Worm (Caenorhabditis elegans): ENCODE measurements around the gene psd-1.

DNA sequence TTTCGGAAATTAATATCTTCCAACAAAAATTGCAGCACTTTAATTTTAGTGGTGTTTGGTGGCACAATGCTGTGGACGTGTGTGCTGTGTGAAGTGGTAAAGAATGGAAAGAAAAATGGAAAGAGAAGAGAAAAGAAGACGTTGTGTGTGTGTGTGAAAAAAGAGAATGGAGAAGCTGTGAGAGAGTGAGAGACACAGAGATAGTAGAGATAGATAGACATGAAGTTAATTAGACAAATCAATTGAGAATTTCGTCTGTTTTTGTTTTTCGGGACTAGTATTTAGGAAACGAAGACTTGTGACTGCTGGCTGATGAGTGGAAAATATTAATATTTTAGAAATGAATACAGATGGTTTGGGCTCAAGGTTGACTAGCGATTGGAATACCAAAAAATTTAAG lies 16.0 kb upstream of the psd-1 start:
- no peak for TF ChIP-seq lin-13 (GFP tag; optimal IDR thresholded peaks at IDR 0.05)
- no peak for TF ChIP-seq jun-1 (tag; optimal IDR thresholded peaks at IDR 0.05)
- TF ChIP-seq nhr-237 (tag; optimal IDR thresholded peaks at IDR 0.05) = no peak
- peak; percentile 51 for TF ChIP-seq lin-14 (GFP tag; optimal IDR thresholded peaks at IDR 0.05)
- TF ChIP-seq ceh-82 (tag; optimal IDR thresholded peaks at IDR 0.05) = no peak
- TF ChIP-seq mab-9 (GFP tag; IDR thresholded peaks at IDR 0.05) = no peak
- TF ChIP-seq skn-1 (tag; optimal IDR thresholded peaks at IDR 0.05) = no peak
- no peak for TF ChIP-seq rnt-1 (tag; optimal IDR thresholded peaks at IDR 0.05)
- TF ChIP-seq zag-1 (tag; optimal IDR thresholded peaks at IDR 0.05) = no peak
- TF ChIP-seq lin-15B (tag; optimal IDR thresholded peaks at IDR 0.05) = no peak
- no peak for TF ChIP-seq ztf-11 (tag; optimal IDR thresholded peaks at IDR 0.05)

Measured in whole organism, L1 larva.